Fruit fly (Drosophila melanogaster) whole organism, embryonic: ENCODE data around the gene Mon1.

Experiments used
- B-H2 ChIP-seq: fragments of 200-800 bp; sonication (Bioruptor generic); optimal IDR thresholded peaks from 2 replicates; lab custom pipeline; 2018; ENCODE audit warnings: missing biosample characterization, mild to moderate bottlenecking, missing genetic modification characterization
- Bteb2 ChIP-seq: fragments of 200-800 bp; sonication (Bioruptor generic); optimal IDR thresholded peaks from 2 replicates; lab custom pipeline; 2016; ENCODE audit warnings: missing biosample characterization, missing genetic modification characterization
- CG10979 ChIP-seq: fragments of 200-800 bp; sonication (Bioruptor generic); optimal IDR thresholded peaks from 2 replicates; lab custom pipeline; 2018; ENCODE audit warnings: missing biosample characterization, mild to moderate bottlenecking, missing genetic modification characterization, moderate library complexity
- CG11504 ChIP-seq: fragments of 200-800 bp; sonication (Bioruptor generic); optimal IDR thresholded peaks from 3 replicates; lab custom pipeline; 2019; ENCODE audit warnings: missing biosample characterization, mild to moderate bottlenecking, missing genetic modification characterization, moderate library complexity
- CG13296 ChIP-seq: fragments of 200-800 bp; sonication (Bioruptor generic); optimal IDR thresholded peaks from 3 replicates; lab custom pipeline; 2018; ENCODE audit warnings: missing biosample characterization, mild to moderate bottlenecking, missing genetic modification characterization
- CG13424 ChIP-seq: fragments of 200-800 bp; sonication (Bioruptor generic); optimal IDR thresholded peaks from 2 replicates; lab custom pipeline; 2019; ENCODE audit warnings: missing biosample characterization, mild to moderate bottlenecking, missing genetic modification characterization, moderate library complexity
- CG15269 ChIP-seq: fragments of 200-800 bp; sonication (Bioruptor generic); optimal IDR thresholded peaks from 2 replicates; lab custom pipeline; 2018; ENCODE audit warnings: missing biosample characterization, mild to moderate bottlenecking, missing genetic modification characterization, moderate library complexity
- CG1647 ChIP-seq: fragments of 200-800 bp; sonication (Bioruptor generic); optimal IDR thresholded peaks from 3 replicates; lab custom pipeline; 2016; ENCODE audit warnings: missing biosample characterization, missing genetic modification characterization
- CG18764 ChIP-seq: fragments of 200-800 bp; sonication (Bioruptor generic); optimal IDR thresholded peaks from 3 replicates; lab custom pipeline; 2016; ENCODE audit warnings: missing biosample characterization, missing genetic modification characterization
- CG2202 ChIP-seq: fragments of 200-800 bp; sonication (Bioruptor generic); optimal IDR thresholded peaks from 2 replicates; lab custom pipeline; 2018; ENCODE audit warnings: missing biosample characterization, mild to moderate bottlenecking, missing genetic modification characterization
- CG30020 ChIP-seq: fragments of 200-800 bp; optimal IDR thresholded peaks from 2 replicates; lab custom pipeline; 2019; ENCODE audit warnings: missing biosample characterization, mild to moderate bottlenecking, missing genetic modification characterization, moderate library complexity
- CG31224 ChIP-seq: fragments of 200-800 bp; sonication (Bioruptor generic); IDR thresholded peaks from 2 replicates; pipeline ENCODE4 v1.3.6; 2022; ENCODE audit warnings: missing biosample characterization, missing genetic modification characterization
- CG31365 ChIP-seq: fragments of 200-800 bp; sonication (Bioruptor generic); optimal IDR thresholded peaks from 2 replicates; lab custom pipeline; 2018; ENCODE audit warnings: missing biosample characterization, mild to moderate bottlenecking, missing genetic modification characterization
- CG3163 ChIP-seq: fragments of 200-800 bp; sonication (Bioruptor generic); optimal IDR thresholded peaks from 3 replicates; lab custom pipeline; 2016; ENCODE audit warnings: missing biosample characterization, missing genetic modification characterization
- CG32767 ChIP-seq: fragments of 200-800 bp; sonication (Bioruptor generic); IDR thresholded peaks from 2 replicates; pipeline ENCODE4 v1.3.6; 2022; ENCODE audit warnings: missing biosample characterization, missing genetic modification characterization
- CG33557 ChIP-seq: fragments of 200-800 bp; sonication (Bioruptor generic); optimal IDR thresholded peaks from 2 replicates; lab custom pipeline; 2019; ENCODE audit warnings: missing biosample characterization, mild to moderate bottlenecking, missing genetic modification characterization, moderate library complexity
- CG3847 ChIP-seq: fragments of 200-800 bp; sonication (Bioruptor generic); IDR thresholded peaks from 2 replicates; pipeline ENCODE4 v1.3.6; 2022; ENCODE audit warnings: missing biosample characterization, missing genetic modification characterization
- CG6765 ChIP-seq: fragments of 200-800 bp; sonication (Bioruptor generic); optimal IDR thresholded peaks from 3 replicates; lab custom pipeline; 2017; ENCODE audit warnings: missing biosample characterization, mild to moderate bottlenecking, missing genetic modification characterization
- CG7556 ChIP-seq: fragments of 200-800 bp; sonication (Bioruptor generic); optimal IDR thresholded peaks from 2 replicates; lab custom pipeline; 2017; ENCODE audit warnings: missing biosample characterization, mild to moderate bottlenecking, missing genetic modification characterization
- CG7987 ChIP-seq: fragments of 200-800 bp; sonication (Bioruptor generic); optimal IDR thresholded peaks from 2 replicates; lab custom pipeline; 2018; ENCODE audit warnings: missing biosample characterization, mild to moderate bottlenecking, missing genetic modification characterization, moderate library complexity
- CG8765 ChIP-seq: fragments of 200-800 bp; sonication (Bioruptor generic); IDR thresholded peaks from 2 replicates; pipeline ENCODE4 v1.3.6; 2022; ENCODE audit warnings: missing biosample characterization, missing genetic modification characterization
- D19B ChIP-seq: fragments of 200-800 bp; sonication (Bioruptor generic); optimal IDR thresholded peaks from 2 replicates; lab custom pipeline; 2017; ENCODE audit warnings: missing biosample characterization, mild to moderate bottlenecking, missing genetic modification characterization
- Dip3 ChIP-seq: fragments of 200-800 bp; sonication (Bioruptor generic); optimal IDR thresholded peaks from 3 replicates; lab custom pipeline; 2016; ENCODE audit warnings: missing biosample characterization, missing genetic modification characterization
- Doc2 ChIP-seq: fragments of 200-800 bp; sonication (Bioruptor generic); IDR thresholded peaks from 2 replicates; pipeline ENCODE4 v1.3.6; 2022; ENCODE audit warnings: missing biosample characterization, missing genetic modification characterization
- Drgx ChIP-seq: fragments of 200-800 bp; sonication (Bioruptor generic); IDR thresholded peaks from 2 replicates; pipeline ENCODE4 v1.3.6; 2022; ENCODE audit warnings: missing biosample characterization, missing genetic modification characterization
- Eip74EF ChIP-seq, 2 experiments: fragments of 200-800 bp in 1 of 2; fragments of >200 bp in 1 of 2; sonication (Bioruptor generic) in 1 of 2; optimal IDR thresholded peaks; 2 replicates each; lab custom pipeline; 2017 to 2019; ENCODE audit warnings: missing biosample characterization in 2 of 2, missing genetic modification characterization in 2 of 2, mild to moderate bottlenecking in 1 of 2, moderate library complexity in 1 of 2
- Ets97D ChIP-seq: fragments of 200-800 bp; sonication (Bioruptor generic); optimal IDR thresholded peaks from 3 replicates; lab custom pipeline; 2016; ENCODE audit warnings: missing biosample characterization, missing genetic modification characterization
- GATAe ChIP-seq: fragments of 200-800 bp; sonication (Bioruptor generic); conservative IDR thresholded peaks from 2 replicates; pipeline ENCODE4 v1.3.6; 2022; ENCODE audit warnings: missing biosample characterization, missing genetic modification characterization
- Hand ChIP-seq: fragments of 200-800 bp; sonication (Bioruptor generic); optimal IDR thresholded peaks from 2 replicates; lab custom pipeline; 2017; ENCODE audit warnings: mild to moderate bottlenecking, missing biosample characterization, missing genetic modification reagents, missing genetic modification characterization
- HmgD ChIP-seq: fragments of 200-800 bp; sonication (Bioruptor generic); optimal IDR thresholded peaks from 3 replicates; lab custom pipeline; 2016; ENCODE audit warnings: missing biosample characterization, missing genetic modification characterization
- HmgZ ChIP-seq: fragments of 200-800 bp; sonication (Bioruptor generic); optimal IDR thresholded peaks from 2 replicates; lab custom pipeline; 2018; ENCODE audit warnings: missing biosample characterization, mild to moderate bottlenecking, missing genetic modification characterization
- Hmx ChIP-seq: fragments of 200-800 bp; sonication (Bioruptor generic); optimal IDR thresholded peaks from 2 replicates; lab custom pipeline; 2016; ENCODE audit warnings: missing biosample characterization, missing genetic modification characterization
- Max ChIP-seq: fragments of 200-800 bp; sonication (Bioruptor generic); optimal IDR thresholded peaks from 2 replicates; lab custom pipeline; 2016; ENCODE audit warnings: missing biosample characterization, mild to moderate bottlenecking, missing genetic modification characterization
- Myb ChIP-seq: fragments of 200-800 bp; sonication (Bioruptor generic); optimal IDR thresholded peaks from 2 replicates; lab custom pipeline; 2016; ENCODE audit warnings: missing biosample characterization, missing genetic modification characterization
- Nf-YB ChIP-seq: fragments of 200-800 bp; sonication (Bioruptor generic); optimal IDR thresholded peaks from 3 replicates; lab custom pipeline; 2019; ENCODE audit warnings: missing biosample characterization, mild to moderate bottlenecking, missing genetic modification characterization, moderate library complexity
- Six4 ChIP-seq: fragments of 200-800 bp; sonication (Bioruptor generic); optimal IDR thresholded peaks from 2 replicates; lab custom pipeline; 2016; ENCODE audit warnings: missing biosample characterization, missing genetic modification characterization
- TFAM ChIP-seq: fragments of 200-800 bp; sonication (Bioruptor generic); optimal IDR thresholded peaks from 2 replicates; lab custom pipeline; 2017; ENCODE audit warnings: missing biosample characterization, missing genetic modification characterization, inconsistent platforms
- aop ChIP-seq: fragments of 200-800 bp; sonication (Bioruptor generic); IDR thresholded peaks from 2 replicates; pipeline ENCODE4 v1.3.6; 2022; ENCODE audit warnings: missing biosample characterization, missing genetic modification characterization
- ara ChIP-seq: fragments of 200-800 bp; sonication (Bioruptor generic); IDR thresholded peaks from 2 replicates; pipeline ENCODE4 v1.3.6; 2022; ENCODE audit warnings: missing biosample characterization, missing genetic modification characterization
- crp ChIP-seq, 2 experiments: fragments of 200-800 bp; sonication (Bioruptor generic); optimal IDR thresholded peaks; 2 replicates in 1 of 2; 3 replicates in 1 of 2; lab custom pipeline; 2017; ENCODE audit warnings: missing biosample characterization in 2 of 2, missing genetic modification characterization in 2 of 2, mild to moderate bottlenecking in 1 of 2, moderate library complexity in 1 of 2
- dan ChIP-seq: fragments of 200-800 bp; sonication (Bioruptor generic); IDR thresholded peaks from 2 replicates; pipeline ENCODE4 v1.3.6; 2022; ENCODE audit warnings: missing biosample characterization, missing genetic modification characterization
- dimm ChIP-seq: fragments of 200-800 bp; sonication (Bioruptor generic); IDR thresholded peaks from 2 replicates; pipeline ENCODE4 v1.3.6; 2022; ENCODE audit warnings: missing biosample characterization, missing genetic modification characterization
- dmrt11E ChIP-seq: fragments of 200-800 bp; sonication (Bioruptor generic); optimal IDR thresholded peaks from 3 replicates; lab custom pipeline; 2018; ENCODE audit warnings: missing biosample characterization, mild to moderate bottlenecking, missing genetic modification characterization, moderate library complexity
- dysf ChIP-seq: fragments of 200-800 bp; sonication (Bioruptor generic); IDR thresholded peaks from 3 replicates; pipeline ENCODE4 v1.3.6; 2022; ENCODE audit warnings: missing biosample characterization, missing genetic modification characterization
- her ChIP-seq: fragments of 200-800 bp; sonication (Bioruptor generic); optimal IDR thresholded peaks from 2 replicates; lab custom pipeline; 2016; ENCODE audit warnings: missing biosample characterization, missing genetic modification characterization
- onecut ChIP-seq: fragments of 200-800 bp; sonication (Bioruptor generic); IDR thresholded peaks from 2 replicates; pipeline ENCODE4 v1.3.6; 2022; ENCODE audit warnings: missing biosample characterization, missing genetic modification characterization
- tna ChIP-seq: fragments of 200-800 bp; sonication (Bioruptor generic); IDR thresholded peaks from 2 replicates; pipeline ENCODE4 v1.3.6; 2022; ENCODE audit warnings: missing biosample characterization, missing genetic modification characterization; ENCODE audit not compliant: partially characterized antibody
- ttk ChIP-seq: fragments of 200-800 bp; sonication (Bioruptor generic); IDR thresholded peaks from 2 replicates; pipeline ENCODE4 v2.1.2; 2022; ENCODE audit warnings: missing biosample characterization, missing genetic modification characterization
- tup ChIP-seq: fragments of 200-800 bp; sonication (Bioruptor generic); optimal IDR thresholded peaks from 2 replicates; lab custom pipeline; 2016; ENCODE audit warnings: missing biosample characterization, mild to moderate bottlenecking, missing genetic modification characterization, moderate library complexity

Gene Mon1

dm6 chr2L:4810697-4811490 lies 39.5 kb upstream of the Mon1 start (continued):
- TF ChIP-seq tna = no peak
- TF ChIP-seq B-H2 (GFP tag; lab: Kevin White, UChicago) = no peak
- TF ChIP-seq Six4 (GFP tag; lab: Kevin White, UChicago) = peak; percentile 61
- TF ChIP-seq CG32767 (GFP tag; lab: Robert Waterston, UW) = no peak
- TF ChIP-seq CG8765 (GFP tag; lab: Robert Waterston, UW) = no peak
- TF ChIP-seq D19B (GFP tag; lab: Kevin White, UChicago) = peak; percentile 66
- peak; percentile 71 for TF ChIP-seq dmrt11E (tag; lab: Kevin White, UChicago)
- TF ChIP-seq onecut (GFP tag; lab: Robert Waterston, UW) = peak; percentile 19; the same call in 1 of the 2 replicates
- peak; percentile 65 for TF ChIP-seq CG33557 (GFP tag; lab: Kevin White, UChicago)
- peak; percentile 61 for TF ChIP-seq CG3847 (GFP tag; lab: Robert Waterston, UW)
- TF ChIP-seq CG7987 (GFP tag; lab: Kevin White, UChicago) = no peak
- peak; percentile 24 for TF ChIP-seq CG30020 (tag; lab: Kevin White, UChicago)
- TF ChIP-seq CG31365 (tag; lab: Kevin White, UChicago) = no peak
- peak; percentile 92 for TF ChIP-seq CG7556 (GFP tag; lab: Kevin White, UChicago)
- peak; percentile 81 for TF ChIP-seq dysf (GFP tag; lab: Robert Waterston, UW)
- TF ChIP-seq CG6765 (GFP tag; lab: Kevin White, UChicago) = no peak
- TF ChIP-seq aop (GFP tag; lab: Robert Waterston, UW) = no peak
- TF ChIP-seq HmgD = no peak
- peak; percentile 74 for TF ChIP-seq CG13296 (GFP tag; lab: Kevin White, UChicago)
- no peak for TF ChIP-seq tup
- TF ChIP-seq CG31224 (GFP tag; lab: Robert Waterston, UW) = peak; percentile 89
- peak; percentile 76 for TF ChIP-seq Max (GFP tag; lab: Kevin White, UChicago)
- no peak for TF ChIP-seq dimm (GFP tag; lab: Robert Waterston, UW)
- peak; percentile 84 for TF ChIP-seq CG13424 (tag; lab: Kevin White, UChicago)
- TF ChIP-seq Eip74EF (GFP tag; optimal IDR thresholded peaks at IDR 0.05; lab: Kevin White, UChicago) = peak in 1 of 2 experiments; percentile 59
- no peak for TF ChIP-seq ara
- no peak for TF ChIP-seq Myb (GFP tag; lab: Kevin White, UChicago)
- no peak for TF ChIP-seq her (GFP tag; lab: Kevin White, UChicago)
- TF ChIP-seq Hand (GFP tag; lab: Kevin White, UChicago) = peak; percentile 52
- peak; percentile 61 for TF ChIP-seq ttk (GFP tag; lab: Robert Waterston, UW)
- TF ChIP-seq CG11504 = peak; percentile 82
- no peak for TF ChIP-seq HmgZ (tag; lab: Kevin White, UChicago)
- TF ChIP-seq Drgx = no peak
- no peak for TF ChIP-seq TFAM (GFP tag; lab: Kevin White, UChicago)
- TF ChIP-seq CG15269 (tag; lab: Kevin White, UChicago) = peak; percentile 68
- peak; percentile 36 for TF ChIP-seq Bteb2 (GFP tag; lab: Kevin White, UChicago)
- peak; percentile 32 for TF ChIP-seq CG1647 (GFP tag; lab: Kevin White, UChicago)
- no peak for TF ChIP-seq CG3163 (GFP tag; lab: Kevin White, UChicago)
- TF ChIP-seq Hmx (GFP tag; lab: Kevin White, UChicago) = peak; percentile 53
- peak; percentile 19 for TF ChIP-seq Dip3
- peak; percentile 64 for TF ChIP-seq CG10979 (tag; lab: Kevin White, UChicago)
- no peak for TF ChIP-seq Doc2 (GFP tag; lab: Robert Waterston, UW)
- no peak for TF ChIP-seq CG18764 (GFP tag; lab: Kevin White, UChicago)
- TF ChIP-seq CG2202 (tag; lab: Kevin White, UChicago) = peak; percentile 32
- no peak for TF ChIP-seq GATAe (GFP tag; lab: Robert Waterston, UW)
- peak; percentile 92 for TF ChIP-seq Nf-YB (GFP tag; lab: Kevin White, UChicago)
- no peak for TF ChIP-seq dan (GFP tag; lab: Robert Waterston, UW)
- TF ChIP-seq Ets97D = peak; percentile 29
- peak; percentile 14 to 72 for TF ChIP-seq crp (GFP tag; optimal IDR thresholded peaks at IDR 0.05; lab: Kevin White, UChicago)
